Fruit fly (Drosophila melanogaster): ENCODE results near the gene CG32669.
A peak's percentile ranks its signal among the peaks of the same experiment; 100 is the strongest.

The CG32669 gene

DNA sequence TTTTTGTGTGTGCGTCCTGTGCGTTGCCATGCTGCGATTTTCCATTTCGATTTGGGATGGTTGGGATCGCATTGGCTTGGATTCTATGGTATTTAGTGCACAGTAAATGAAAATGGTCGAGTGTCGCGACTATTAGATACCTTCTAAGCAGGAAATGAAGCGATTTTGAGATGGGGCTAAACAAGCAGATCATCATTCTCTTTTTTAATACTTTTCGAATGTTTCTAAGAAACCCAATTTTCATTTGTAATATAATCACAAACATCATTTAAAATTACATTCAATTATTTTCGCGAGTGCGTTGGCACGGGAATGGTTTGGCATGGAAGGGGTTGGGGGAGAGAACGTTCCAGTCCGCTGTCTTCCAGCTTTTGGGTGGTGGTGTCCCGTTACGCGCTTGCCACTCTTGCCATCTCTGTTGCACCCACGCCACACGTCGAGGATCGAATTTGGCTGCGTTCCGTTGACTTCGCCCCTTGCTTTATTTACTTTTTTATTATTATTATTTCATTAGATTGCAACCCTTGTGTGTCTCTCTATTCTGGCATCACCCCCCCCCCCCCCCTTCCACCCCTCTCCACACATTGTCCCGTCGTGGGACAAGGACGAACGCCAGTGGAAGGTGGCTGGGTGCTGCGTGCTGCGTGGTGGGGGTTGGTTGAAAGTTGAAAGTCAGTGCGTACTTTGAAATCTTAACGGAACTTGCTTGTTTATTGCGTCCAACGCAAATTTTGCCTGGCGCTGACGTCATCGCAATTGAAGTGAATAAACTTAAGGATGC is 19.3 kb downstream of the CG32669 start (continued):
- no peak for TF ChIP-seq CG1647 (GFP tag; optimal IDR thresholded peaks at IDR 0.05)
- no peak for TF ChIP-seq CG8290 (GFP tag; optimal IDR thresholded peaks at IDR 0.05)
- no peak for TF ChIP-seq CG8290 (tag; optimal IDR thresholded peaks at IDR 0.05)
- no peak for TF ChIP-seq Nf-YB (GFP tag; optimal IDR thresholded peaks at IDR 0.05)
- TF ChIP-seq PHDP (tag; optimal IDR thresholded peaks at IDR 0.05), result peak; percentile 9
- no peak for TF ChIP-seq schlank (tag; optimal IDR thresholded peaks at IDR 0.05)
- TF ChIP-seq danr (GFP tag; IDR thresholded peaks at IDR 0.05), result no peak
- no peak for TF ChIP-seq CG3847 (GFP tag; IDR thresholded peaks at IDR 0.05)
- no peak for TF ChIP-seq da (GFP tag; optimal IDR thresholded peaks at IDR 0.05)
- TF ChIP-seq pan (optimal IDR thresholded peaks at IDR 0.05), result no peak
- peak in 1 of 2 experiments; percentile 36 for TF ChIP-seq pan (GFP tag; optimal IDR thresholded peaks at IDR 0.05 in 1 of 2, IDR thresholded peaks at IDR 0.05 in 1 of 2)
- no peak for TF ChIP-seq Ets97D (GFP tag; optimal IDR thresholded peaks at IDR 0.05)
- peak; percentile 29 for TF ChIP-seq CG30431 (GFP tag; optimal IDR thresholded peaks at IDR 0.05)
- peak; percentile 36 for TF ChIP-seq CG17359 (tag; optimal IDR thresholded peaks at IDR 0.05)
- TF ChIP-seq CG3726 (GFP tag; IDR thresholded peaks at IDR 0.05), result no peak
- no peak for TF ChIP-seq Usf (GFP tag; optimal IDR thresholded peaks at IDR 0.05)
- TF ChIP-seq CG5180 (GFP tag; optimal IDR thresholded peaks at IDR 0.05), result no peak
- peak; percentile 21 for TF ChIP-seq ind (GFP tag; optimal IDR thresholded peaks at IDR 0.05)
- TF ChIP-seq tna (GFP tag; IDR thresholded peaks at IDR 0.05; ENCODE audit: partially characterized antibody), result no peak
- TF ChIP-seq chinmo (GFP tag; IDR thresholded peaks at IDR 0.05; ENCODE audit: partially characterized antibody), result no peak
- TF ChIP-seq grn (GFP tag; optimal IDR thresholded peaks at IDR 0.05), result no peak
- TF ChIP-seq CG13123 (GFP tag; optimal IDR thresholded peaks at IDR 0.05), result no peak
- TF ChIP-seq CG16863 (GFP tag; optimal IDR thresholded peaks at IDR 0.05), result peak; percentile 25
- TF ChIP-seq CG8359 (GFP tag; optimal IDR thresholded peaks at IDR 0.05; ENCODE audit: borderline replicate concordance), result peak; percentile 14
- no peak for TF ChIP-seq CG8478 (optimal IDR thresholded peaks at IDR 0.05)
- TF ChIP-seq sc (optimal IDR thresholded peaks at IDR 0.05), result no peak
- peak; percentile 2 for TF ChIP-seq sc (GFP tag; optimal IDR thresholded peaks at IDR 0.05)
- peak; percentile 12 for TF ChIP-seq Spps (tag; optimal IDR thresholded peaks at IDR 0.05)
- no peak for TF ChIP-seq Nf-YA (GFP tag; IDR thresholded peaks at IDR 0.05)
- no peak for TF ChIP-seq CG12744 (GFP tag; optimal IDR thresholded peaks at IDR 0.05)
- 0 out of 2 replicates have a peak, but pooled peaks have one; percentile 14 for TF ChIP-seq ranshi (GFP tag; IDR thresholded peaks at IDR 0.05)
- no peak for TF ChIP-seq Fer1 (GFP tag; optimal IDR thresholded peaks at IDR 0.05)
- peak; percentile 31 for TF ChIP-seq jumu (GFP tag; optimal IDR thresholded peaks at IDR 0.05)
- TF ChIP-seq tll (GFP tag; optimal IDR thresholded peaks at IDR 0.05), result no peak
- no peak for TF ChIP-seq BEAF-32 (GFP tag; optimal IDR thresholded peaks at IDR 0.05)
- TF ChIP-seq seq (GFP tag; IDR thresholded peaks at IDR 0.05), result no peak
- no peak for TF ChIP-seq Aef1 (GFP tag; IDR thresholded peaks at IDR 0.05)
- TF ChIP-seq crol (GFP tag; IDR thresholded peaks at IDR 0.05), result peak; percentile 87
- TF ChIP-seq CG18599 (GFP tag; optimal IDR thresholded peaks at IDR 0.05), result peak; percentile 55
- peak; percentile 95 for TF ChIP-seq pros (GFP tag; optimal IDR thresholded peaks at IDR 0.05)
- TF ChIP-seq CG12391 (tag; optimal IDR thresholded peaks at IDR 0.05), result peak; percentile 56
- TF ChIP-seq dan (GFP tag; IDR thresholded peaks at IDR 0.05), result no peak
- peak; percentile 40 for TF ChIP-seq CG12219 (GFP tag; optimal IDR thresholded peaks at IDR 0.05)
- TF ChIP-seq GATAe (GFP tag; conservative IDR thresholded peaks at IDR 0.05), result no peak
- no peak for TF ChIP-seq CG7357 (GFP tag; IDR thresholded peaks at IDR 0.05)
- TF ChIP-seq CG9797 (GFP tag; optimal IDR thresholded peaks at IDR 0.05), result no peak
- peak; percentile 78 for TF ChIP-seq CG2712 (tag; optimal IDR thresholded peaks at IDR 0.05)
- no peak for TF ChIP-seq CG1529 (GFP tag; optimal IDR thresholded peaks at IDR 0.05)
- no peak for TF ChIP-seq CG11723 (GFP tag; optimal IDR thresholded peaks at IDR 0.05)
- no peak for TF ChIP-seq btn (GFP tag; optimal IDR thresholded peaks at IDR 0.05)
- TF ChIP-seq E2f2 (GFP tag; IDR thresholded peaks at IDR 0.05), result no peak

Measured in whole organism, embryonic.